Worm (Caenorhabditis elegans) whole organism, L3 larva: ENCODE data around the gene Y62H9A.10.

Experiments
- ama-1 ChIP-seq: fragments of 150-350 bp; optimal IDR thresholded peaks from 2 replicates; lab custom pipeline; 2018
- egl-27 ChIP-seq: sonication (generic microtip); optimal IDR thresholded peaks from 4 replicates; lab custom pipeline; 2017; ENCODE audit warnings: missing biosample characterization, missing genetic modification reagents, missing genetic modification characterization

- TF ChIP-seq egl-27 (tag; lab: Kevin White, UChicago) (no peak), ama-1 (no peak)
These were observed 49.6 kb upstream of the Y62H9A.10 start for ce11 chrX:11952129-11952528.
